Worm (Caenorhabditis elegans): ENCODE results near the gene F23D12.2.

The F23D12.2 gene

ce11 chrX:14405817-14406216, 15.6 kb downstream of the F23D12.2 start, which contains the start of gene frpr-17 (continued):
- no peak for TF ChIP-seq nhr-90 (tag; optimal IDR thresholded peaks at IDR 0.05)
- TF ChIP-seq lir-1 (GFP tag; conservative IDR thresholded peaks at IDR 0.05): no peak
- no peak for TF ChIP-seq sea-2 (GFP tag; IDR thresholded peaks at IDR 0.05)
- no peak for TF ChIP-seq aptf-3 (GFP tag; IDR thresholded peaks at IDR 0.05)
- TF ChIP-seq snpc-1.1 (tag; optimal IDR thresholded peaks at IDR 0.05; ENCODE audit: insufficient read depth): no peak
- no peak for TF ChIP-seq mcd-1 (GFP tag; IDR thresholded peaks at IDR 0.05)

ce11 chrX:14401230-14401629, 20.1 kb downstream of the F23D12.2 start:
- TF ChIP-seq rpc-1 (optimal IDR thresholded peaks at IDR 0.05) (no peak), rpc-1 (tag; optimal IDR thresholded peaks at IDR 0.05) (peak; percentile 20), bed-1 (GFP tag; IDR thresholded peaks at IDR 0.05) (no peak), K12H6.12 (tag; optimal IDR thresholded peaks at IDR 0.05) (no peak)

ce11 chrX:14399035-14399434, 22.3 kb downstream of the F23D12.2 start:
- TF ChIP-seq nhr-27 (tag; optimal IDR thresholded peaks at IDR 0.05) (no peak), mel-28 (tag; optimal IDR thresholded peaks at IDR 0.05; ENCODE audit: borderline replicate concordance) (no peak), ztf-18 (tag; optimal IDR thresholded peaks at IDR 0.05) (no peak), dpl-1 (GFP tag; optimal IDR thresholded peaks at IDR 0.05) (no peak), egrh-3 (GFP tag; IDR thresholded peaks at IDR 0.05) (no peak), akir-1 (GFP tag; optimal IDR thresholded peaks at IDR 0.05) (no peak), B0019.2 (GFP tag; conservative IDR thresholded peaks at IDR 0.05) (no peak), snpc-3.4 (tag; optimal IDR thresholded peaks at IDR 0.05) (no peak), attf-3 (GFP tag; conservative IDR thresholded peaks at IDR 0.05) (no peak), madf-8 (GFP tag; conservative IDR thresholded peaks at IDR 0.05) (no peak), C17E4.6 (GFP tag; IDR thresholded peaks at IDR 0.05) (no peak), F22D6.2 (tag; optimal IDR thresholded peaks at IDR 0.05) (no peak), sea-2 (GFP tag; IDR thresholded peaks at IDR 0.05) (no peak), bed-2 (GFP tag; IDR thresholded peaks at IDR 0.05) (no peak), F57A8.1 (GFP tag; optimal IDR thresholded peaks at IDR 0.05) (no peak), attf-5 (GFP tag; optimal IDR thresholded peaks at IDR 0.05) (no peak), F33H1.4 (GFP tag; IDR thresholded peaks at IDR 0.05) (no peak), lsl-1 (GFP tag; optimal IDR thresholded peaks at IDR 0.05) (no peak), lag-1 (GFP tag; IDR thresholded peaks at IDR 0.05) (no peak)

- TF ChIP-seq zfh-2 (GFP tag; conservative IDR thresholded peaks at IDR 0.05) (no peak), hrde-1 (tag; optimal IDR thresholded peaks at IDR 0.05; ENCODE audit: borderline replicate concordance) (no peak), T07F8.4 (tag; optimal IDR thresholded peaks at IDR 0.05) (no peak), F49E8.2 (tag; optimal IDR thresholded peaks at IDR 0.05; ENCODE audit: insufficient read depth) (no peak), let-607 (tag; optimal IDR thresholded peaks at IDR 0.05) (no peak), aptf-2 (GFP tag; conservative IDR thresholded peaks at IDR 0.05) (no peak), attf-5 (GFP tag; optimal IDR thresholded peaks at IDR 0.05) (no peak), nfya-2 (GFP tag; IDR thresholded peaks at IDR 0.05) (no peak), B0261.1 (tag; optimal IDR thresholded peaks at IDR 0.05) (no peak)
Measured at ce11 chrX:14395267-14395666, 26.1 kb downstream of the F23D12.2 start, which contains the start of gene Y60A9.1. TSS of gene Y60A9.1 (minus strand) at chrX:14395367.

All from whole organism, young adult.